Worm (Caenorhabditis elegans): ENCODE results near the gene srw-66.

Gene srw-66

DNA sequence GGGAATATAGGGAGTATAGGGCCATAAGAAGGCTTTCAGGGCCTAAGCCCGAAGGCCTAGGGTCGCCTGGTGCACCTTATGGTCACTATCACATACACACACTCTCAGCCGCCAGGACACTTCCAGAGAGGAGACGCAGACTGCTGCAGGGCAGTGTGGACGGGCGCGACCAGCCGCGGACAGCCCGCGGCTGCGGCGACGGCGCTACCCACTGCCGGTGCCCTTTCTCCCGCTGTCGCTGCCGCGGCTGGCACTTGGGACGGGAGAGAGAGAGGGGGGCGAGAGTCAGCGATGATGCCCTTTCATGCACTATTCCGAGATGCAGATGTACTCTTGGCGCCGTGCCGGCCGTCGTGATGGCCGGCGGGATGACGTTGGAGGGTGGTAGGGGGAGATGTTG, 33.9 kb downstream of the srw-66 start (continued):
- TF ChIP-seq unc-39 (tag; optimal IDR thresholded peaks at IDR 0.05): no peak
- no peak for TF ChIP-seq mdt-29 (GFP tag; IDR thresholded peaks at IDR 0.05)
- TF ChIP-seq unc-62 (GFP tag; optimal IDR thresholded peaks at IDR 0.05 in 1 of 2): peak in 1 of 2 experiments; percentile 99
- TF ChIP-seq unc-62 (tag; optimal IDR thresholded peaks at IDR 0.05): no peak
- TF ChIP-seq fos-1 (tag; optimal IDR thresholded peaks at IDR 0.05): no peak
- TF ChIP-seq ces-1 (GFP tag; optimal IDR thresholded peaks at IDR 0.05): no peak
- TF ChIP-seq aha-1 (tag): peak; percentile 61
- no peak for TF ChIP-seq Y75B8A.6 (GFP tag; IDR thresholded peaks at IDR 0.05)
- no peak for TF ChIP-seq lir-3 (tag; optimal IDR thresholded peaks at IDR 0.05)
- TF ChIP-seq spr-3 (GFP tag; optimal IDR thresholded peaks at IDR 0.05): peak; percentile 58
- TF ChIP-seq duxl-1 (tag; optimal IDR thresholded peaks at IDR 0.05; ENCODE audit: poor library complexity): no peak
- TF ChIP-seq nhr-111 (GFP tag; optimal IDR thresholded peaks at IDR 0.05): no peak
- peak; percentile 100 for TF ChIP-seq set-16 (GFP tag; IDR thresholded peaks at IDR 0.05)
- no peak for TF ChIP-seq daf-12 (tag; optimal IDR thresholded peaks at IDR 0.05)
- TF ChIP-seq madf-5 (GFP tag; IDR thresholded peaks at IDR 0.05): 0 out of 4 replicates have a peak, but pooled peaks of 1 of the 2 experiments have one; percentile 18
- TF ChIP-seq F26F4.8 (GFP tag; conservative IDR thresholded peaks at IDR 0.05): no peak

DNA sequence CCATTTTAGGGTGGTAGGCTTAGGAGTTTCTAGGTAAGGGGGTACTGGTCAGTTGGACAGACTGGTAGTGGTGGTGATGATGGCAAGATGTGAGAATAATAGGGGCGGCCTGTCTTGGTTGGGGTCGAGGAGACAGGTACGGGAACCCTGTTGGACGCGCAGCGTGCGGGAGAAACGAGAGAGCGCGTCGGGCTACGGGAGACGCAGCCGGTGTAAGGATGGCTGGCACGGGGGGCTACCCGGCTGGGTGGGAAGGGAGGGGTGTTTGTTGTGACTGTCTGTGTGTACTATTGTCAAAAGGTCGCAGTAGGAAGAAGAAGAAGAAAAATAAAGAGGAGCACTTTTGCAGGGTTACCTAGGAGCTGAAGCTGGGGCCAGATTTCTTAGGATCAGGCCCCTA, 35.2 kb downstream of the srw-66 start:
- TF ChIP-seq attf-4 (tag; optimal IDR thresholded peaks at IDR 0.05): no peak
- no peak for TF ChIP-seq spr-1 (tag; optimal IDR thresholded peaks at IDR 0.05)
- no peak for TF ChIP-seq Y5F2A.4 (GFP tag; optimal IDR thresholded peaks at IDR 0.05)
- no peak for TF ChIP-seq lim-7 (GFP tag; IDR thresholded peaks at IDR 0.05)
- peak; percentile 17 for TF ChIP-seq nhr-28 (tag; optimal IDR thresholded peaks at IDR 0.05)
- no peak for TF ChIP-seq F37D6.2 (tag; optimal IDR thresholded peaks at IDR 0.05)
- TF ChIP-seq pha-4 (GFP tag; IDR thresholded peaks at IDR 0.05): no peak
- TF ChIP-seq pha-4 (tag; optimal IDR thresholded peaks at IDR 0.05): no peak
- TF ChIP-seq spr-3 (GFP tag; optimal IDR thresholded peaks at IDR 0.05): no peak
- TF ChIP-seq T26A8.4 (GFP tag; IDR thresholded peaks at IDR 0.05): no peak
- no peak for TF ChIP-seq nhr-10 (tag; optimal IDR thresholded peaks at IDR 0.05)
- TF ChIP-seq mdl-1 (tag; optimal IDR thresholded peaks at IDR 0.05): peak in 1 of 2 experiments; percentile 15
- TF ChIP-seq Y75B8A.6 (GFP tag; IDR thresholded peaks at IDR 0.05): no peak
- no peak for TF ChIP-seq lin-38 (GFP tag; IDR thresholded peaks at IDR 0.05)
- TF ChIP-seq mes-2 (tag; optimal IDR thresholded peaks at IDR 0.05; ENCODE audit: poor library complexity, severe bottlenecking): peak; percentile 32
- no peak for TF ChIP-seq nhr-42 (GFP tag; IDR thresholded peaks at IDR 0.05)
- no peak for TF ChIP-seq Y105C5A.15 (GFP tag; IDR thresholded peaks at IDR 0.05)
- TF ChIP-seq php-3 (GFP tag; IDR thresholded peaks at IDR 0.05): no peak
- TF ChIP-seq daf-16 (GFP tag; optimal IDR thresholded peaks at IDR 0.05): no peak
- TF ChIP-seq daf-16 (tag; optimal IDR thresholded peaks at IDR 0.05): no peak
- no peak for TF ChIP-seq zfp-2 (tag; optimal IDR thresholded peaks at IDR 0.05)
- TF ChIP-seq T20F7.1 (GFP tag; optimal IDR thresholded peaks at IDR 0.05): no peak
- TF ChIP-seq hlh-11 (tag; optimal IDR thresholded peaks at IDR 0.05): peak; percentile 38
- no peak for TF ChIP-seq ceh-28 (tag; optimal IDR thresholded peaks at IDR 0.05)
- no peak for TF ChIP-seq dmd-8 (GFP tag; IDR thresholded peaks at IDR 0.05)
- peak; percentile 31; the same call in 1 of the 2 replicates for TF ChIP-seq madf-9 (GFP tag; conservative IDR thresholded peaks at IDR 0.05)
- no peak for TF ChIP-seq tra-1 (GFP tag; IDR thresholded peaks at IDR 0.05)
- TF ChIP-seq aha-1 (tag): no peak
- no peak for TF ChIP-seq lin-15B (tag; optimal IDR thresholded peaks at IDR 0.05)
- no peak for TF ChIP-seq ceh-62 (tag; optimal IDR thresholded peaks at IDR 0.05)
- no peak for TF ChIP-seq R02D3.7 (tag; optimal IDR thresholded peaks at IDR 0.05)
- peak; percentile 43 for TF ChIP-seq hlh-30 (tag; optimal IDR thresholded peaks at IDR 0.05; ENCODE audit: insufficient read depth)
- no peak for TF ChIP-seq nhr-76 (tag; optimal IDR thresholded peaks at IDR 0.05)
- no peak for TF ChIP-seq skn-1 (tag; optimal IDR thresholded peaks at IDR 0.05)
- TF ChIP-seq ztf-7 (tag; optimal IDR thresholded peaks at IDR 0.05): no peak
- TF ChIP-seq daf-8 (GFP tag; IDR thresholded peaks at IDR 0.05): no peak
- TF ChIP-seq arid-1 (GFP tag; conservative IDR thresholded peaks at IDR 0.05): no peak
- TF ChIP-seq nhr-237 (tag; optimal IDR thresholded peaks at IDR 0.05): no peak
- no peak for TF ChIP-seq gei-8 (GFP tag; optimal IDR thresholded peaks at IDR 0.05)
- peak; percentile 33 for TF ChIP-seq nhr-6 (tag; optimal IDR thresholded peaks at IDR 0.05)
